Fruit fly (Drosophila melanogaster): ENCODE measurements around the gene Mgat4a.

Gene Mgat4a

DNA sequence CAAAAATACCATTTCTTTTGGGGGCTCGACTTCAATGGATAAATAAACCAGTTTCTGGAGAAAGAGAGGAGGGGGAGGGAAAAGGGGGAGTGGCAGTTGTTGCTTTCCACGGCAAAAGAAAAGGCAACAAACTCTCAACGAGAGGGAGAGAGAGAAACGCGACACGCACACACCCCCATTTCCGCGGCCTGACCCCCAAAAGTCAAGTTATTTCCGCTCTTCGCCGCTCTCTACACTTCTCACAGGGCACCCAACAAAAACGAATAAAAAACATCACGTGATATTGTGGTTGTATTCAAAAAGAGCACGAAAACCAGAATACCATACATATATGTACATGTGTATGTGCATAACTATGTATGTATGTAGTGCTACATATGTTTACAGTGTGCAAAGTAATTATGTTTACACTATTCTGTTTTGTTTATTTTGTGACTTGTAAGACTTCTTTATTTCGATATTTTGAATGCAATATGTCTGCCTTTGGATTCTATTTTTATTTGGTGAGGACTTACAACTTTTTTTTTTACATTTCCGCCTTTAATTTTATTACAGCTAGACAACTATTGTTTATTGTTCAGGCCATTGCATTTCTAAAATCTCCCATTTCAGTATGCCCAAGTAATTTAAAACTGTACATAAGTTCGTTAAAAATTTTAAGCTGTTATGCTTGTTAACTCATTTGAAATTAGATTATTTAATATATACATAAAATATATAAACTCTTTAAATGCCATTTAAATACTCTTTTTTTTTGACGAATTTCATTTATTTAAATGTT lies 19.4 kb downstream of the Mgat4a start (continued):
- TF ChIP-seq Hr83 (GFP tag; optimal IDR thresholded peaks at IDR 0.05; ENCODE audit: poor library complexity, severe bottlenecking) (peak; percentile 66), br (GFP tag; optimal IDR thresholded peaks at IDR 0.05) (no peak), Sp1 (GFP tag; optimal IDR thresholded peaks at IDR 0.05) (peak; percentile 65)

DNA sequence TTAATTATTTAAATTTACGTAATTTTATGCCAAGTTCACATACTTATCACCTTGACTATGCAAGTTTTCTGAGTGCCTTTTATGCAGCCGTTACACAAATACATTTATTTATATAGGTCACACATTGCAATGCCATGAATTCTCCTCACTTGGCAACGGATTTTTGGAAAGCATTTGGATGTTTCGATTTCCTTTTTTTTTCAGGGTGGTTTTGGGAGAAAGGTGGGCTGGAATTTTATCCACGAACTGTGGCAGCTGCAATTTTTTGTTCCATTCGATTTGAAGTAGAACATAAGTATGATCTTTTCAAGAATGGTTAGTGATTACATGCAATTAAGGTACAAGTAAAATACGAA lies 20.0 kb downstream of the Mgat4a start:
- TF ChIP-seq woc (GFP tag; optimal IDR thresholded peaks at IDR 0.05) (no peak), foxo (GFP tag; optimal IDR thresholded peaks at IDR 0.05) (no peak), Mio (GFP tag; optimal IDR thresholded peaks at IDR 0.05) (no peak), dl (GFP tag; optimal IDR thresholded peaks at IDR 0.05; ENCODE audit: insufficient read depth in 1 of 2, partially characterized antibody in 2 of 2) (no peak), Jra (GFP tag; optimal IDR thresholded peaks at IDR 0.05) (no peak), Hnf4 (GFP tag; optimal IDR thresholded peaks at IDR 0.05) (no peak), dmrt93B (GFP tag; optimal IDR thresholded peaks at IDR 0.05) (no peak), Vsx2 (GFP tag; optimal IDR thresholded peaks at IDR 0.05; ENCODE audit: partially characterized antibody) (no peak), Hr83 (GFP tag; optimal IDR thresholded peaks at IDR 0.05; ENCODE audit: poor library complexity, severe bottlenecking) (no peak), Rel (GFP tag; optimal IDR thresholded peaks at IDR 0.05) (no peak), Rel (tag; optimal IDR thresholded peaks at IDR 0.05) (no peak), fru (GFP tag; optimal IDR thresholded peaks at IDR 0.05) (no peak)

DNA sequence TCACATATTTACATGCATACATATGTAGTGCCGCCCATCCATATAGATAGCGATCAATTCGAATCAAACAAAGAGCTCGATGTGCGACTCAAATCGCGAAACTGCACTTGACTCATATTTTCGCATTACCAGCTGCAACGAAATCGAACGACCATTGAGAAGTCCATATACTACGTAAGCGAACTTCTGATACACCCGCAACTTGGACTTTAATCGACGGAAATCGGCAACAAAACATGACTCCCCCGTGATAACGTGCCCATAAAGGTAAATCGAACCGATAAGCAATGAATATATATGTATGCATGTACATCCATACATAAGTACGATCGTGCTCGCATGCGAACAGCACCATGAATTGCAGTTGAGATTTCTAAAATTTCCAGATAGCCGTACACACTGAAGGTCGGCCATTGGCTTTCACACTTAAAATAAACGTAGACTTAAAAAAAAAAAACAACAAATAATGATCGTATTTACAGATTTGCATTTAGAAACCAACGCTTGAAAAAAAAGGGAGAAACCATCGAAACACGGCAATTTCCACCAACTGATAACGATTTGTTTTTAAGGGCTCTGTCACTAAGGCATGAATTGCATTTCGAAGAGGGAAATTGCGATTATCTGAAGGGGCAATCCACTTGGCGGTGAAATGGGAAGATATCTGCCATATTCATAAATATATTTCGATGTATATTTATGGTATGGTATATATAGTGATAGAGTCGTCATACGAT lies 21.0 kb downstream of the Mgat4a start:
- TF ChIP-seq Rel (GFP tag; optimal IDR thresholded peaks at IDR 0.05) (no peak), Rel (tag; optimal IDR thresholded peaks at IDR 0.05) (peak; percentile 29), Hnf4 (GFP tag; optimal IDR thresholded peaks at IDR 0.05) (peak; percentile 71), Hr78 (GFP tag; optimal IDR thresholded peaks at IDR 0.05) (no peak)

DNA sequence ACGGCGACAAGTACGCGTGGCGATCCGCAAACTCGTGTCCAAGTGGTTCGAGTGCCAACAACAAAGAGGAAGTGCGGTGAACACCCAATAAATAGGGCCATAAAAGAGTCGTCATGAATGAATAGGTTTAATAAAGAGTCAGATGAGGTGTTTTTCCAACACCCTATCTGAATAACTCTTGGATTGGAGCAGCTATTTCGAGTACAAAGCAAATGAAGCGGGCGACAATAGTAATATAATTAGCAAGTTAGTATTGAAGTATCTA lies 21.5 kb downstream of the Mgat4a start:
- TF ChIP-seq Dif (GFP tag; optimal IDR thresholded peaks at IDR 0.05; ENCODE audit: partially characterized antibody) = no peak
- TF ChIP-seq HLH106 (tag; optimal IDR thresholded peaks at IDR 0.05) = no peak
- no peak for TF ChIP-seq OdsH (GFP tag; optimal IDR thresholded peaks at IDR 0.05)
- no peak for TF ChIP-seq foxo (GFP tag; optimal IDR thresholded peaks at IDR 0.05)
- peak; percentile 11 for TF ChIP-seq Sp1 (GFP tag; optimal IDR thresholded peaks at IDR 0.05)
- no peak for TF ChIP-seq Jra (GFP tag; optimal IDR thresholded peaks at IDR 0.05)
- TF ChIP-seq sage (GFP tag; optimal IDR thresholded peaks at IDR 0.05) = no peak
- TF ChIP-seq Rel (GFP tag; optimal IDR thresholded peaks at IDR 0.05) = no peak
- peak; percentile 0 for TF ChIP-seq Rel (tag; optimal IDR thresholded peaks at IDR 0.05)
- TF ChIP-seq h (GFP tag; optimal IDR thresholded peaks at IDR 0.05) = peak; percentile 73
- no peak for TF ChIP-seq sv (GFP tag; optimal IDR thresholded peaks at IDR 0.05)

DNA sequence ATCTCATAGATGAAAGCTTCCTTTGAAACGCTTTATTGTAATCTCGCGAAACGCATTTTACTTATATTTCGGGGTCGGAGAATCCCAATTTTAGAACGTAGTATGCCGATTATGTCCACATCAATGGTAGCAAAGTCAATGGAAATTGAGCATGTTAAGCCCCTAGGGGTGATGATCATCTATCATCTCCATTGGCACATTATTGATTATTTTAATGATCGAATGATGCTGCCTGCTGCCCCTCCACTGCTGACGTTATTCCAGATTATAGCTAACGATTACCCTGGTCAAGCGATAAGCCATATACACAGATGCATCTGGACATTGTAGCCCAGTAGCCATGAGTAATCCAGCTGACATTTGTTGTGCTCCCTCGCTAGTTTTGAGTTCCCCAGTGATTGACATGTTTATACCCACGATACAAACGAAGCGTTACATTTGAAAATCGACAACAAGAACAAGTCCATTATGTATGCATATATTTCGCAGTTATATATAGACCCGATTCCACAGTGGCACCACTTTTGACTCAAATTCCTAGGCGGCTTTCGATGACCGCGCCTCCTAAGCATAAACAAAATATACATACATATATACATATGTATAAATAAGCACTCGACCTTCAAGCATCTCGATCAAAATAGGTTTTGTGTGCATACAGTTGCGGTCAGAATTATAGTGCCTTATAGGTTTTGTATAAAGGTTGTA lies 22.6 kb downstream of the Mgat4a start:
- TF ChIP-seq Hr83 (GFP tag; optimal IDR thresholded peaks at IDR 0.05; ENCODE audit: poor library complexity, severe bottlenecking) = no peak
- no peak for TF ChIP-seq jim (GFP tag; optimal IDR thresholded peaks at IDR 0.05)
- no peak for TF ChIP-seq Rel (GFP tag; optimal IDR thresholded peaks at IDR 0.05)
- TF ChIP-seq Rel (tag; optimal IDR thresholded peaks at IDR 0.05) = peak; percentile 57

DNA sequence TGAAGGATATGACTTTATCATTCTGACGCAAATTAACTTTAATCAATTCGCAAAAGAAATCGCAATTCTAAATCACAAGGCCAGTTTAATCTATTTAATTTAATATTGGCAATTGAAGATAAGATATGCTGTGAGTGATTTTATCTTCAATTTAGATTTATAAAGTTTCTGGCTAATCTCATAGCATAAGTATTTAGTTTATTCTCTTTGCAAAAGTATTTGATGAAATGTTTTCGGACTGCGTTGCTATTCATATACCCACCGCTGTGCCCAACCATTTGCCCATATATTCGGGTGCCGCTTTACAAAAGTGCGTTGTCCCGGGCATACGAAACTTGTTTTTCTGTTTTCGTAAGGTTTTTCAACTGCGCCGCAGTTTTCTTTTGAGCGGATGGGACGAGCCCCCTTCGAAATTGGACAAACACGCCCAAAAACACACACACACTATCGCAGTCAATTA lies 23.2 kb downstream of the Mgat4a start:
- TF ChIP-seq Rel (GFP tag; optimal IDR thresholded peaks at IDR 0.05) = no peak
- TF ChIP-seq Rel (tag; optimal IDR thresholded peaks at IDR 0.05) = no peak
- peak; percentile 48 for TF ChIP-seq brk (GFP tag; optimal IDR thresholded peaks at IDR 0.05)
- TF ChIP-seq Mio (GFP tag; optimal IDR thresholded peaks at IDR 0.05) = no peak
- no peak for TF ChIP-seq Hr78 (GFP tag; optimal IDR thresholded peaks at IDR 0.05)
- no peak for TF ChIP-seq jim (GFP tag; optimal IDR thresholded peaks at IDR 0.05)
- peak; percentile 75 for TF ChIP-seq h (GFP tag; optimal IDR thresholded peaks at IDR 0.05)
- no peak for TF ChIP-seq dsf (GFP tag; optimal IDR thresholded peaks at IDR 0.05; ENCODE audit: borderline replicate concordance)
- peak; percentile 68 for TF ChIP-seq rgr (GFP tag; optimal IDR thresholded peaks at IDR 0.05)
- no peak for TF ChIP-seq Dif (GFP tag; optimal IDR thresholded peaks at IDR 0.05; ENCODE audit: partially characterized antibody)
- peak; percentile 75 for TF ChIP-seq fru (GFP tag; optimal IDR thresholded peaks at IDR 0.05)
- TF ChIP-seq CG9705 (GFP tag; optimal IDR thresholded peaks at IDR 0.05) = peak; percentile 27
- TF ChIP-seq Dfd (GFP tag; optimal IDR thresholded peaks at IDR 0.05) = peak; percentile 48
- TF ChIP-seq ey (GFP tag; optimal IDR thresholded peaks at IDR 0.05) = peak; percentile 70
- TF ChIP-seq br (GFP tag; optimal IDR thresholded peaks at IDR 0.05) = peak; percentile 67
- TF ChIP-seq sv (GFP tag; optimal IDR thresholded peaks at IDR 0.05) = peak; percentile 96
- TF ChIP-seq CG32264 (GFP tag; optimal IDR thresholded peaks at IDR 0.05) = no peak
- no peak for TF ChIP-seq tai (GFP tag; optimal IDR thresholded peaks at IDR 0.05)
- TF ChIP-seq GATAd (GFP tag; optimal IDR thresholded peaks at IDR 0.05) = no peak
- TF ChIP-seq Jra (GFP tag; optimal IDR thresholded peaks at IDR 0.05) = no peak
- no peak for TF ChIP-seq usp (GFP tag; optimal IDR thresholded peaks at IDR 0.05)
- no peak for TF ChIP-seq Vsx2 (GFP tag; optimal IDR thresholded peaks at IDR 0.05; ENCODE audit: partially characterized antibody)
- TF ChIP-seq HLH106 (tag; optimal IDR thresholded peaks at IDR 0.05) = peak; percentile 73
- TF ChIP-seq Hr83 (GFP tag; optimal IDR thresholded peaks at IDR 0.05; ENCODE audit: poor library complexity, severe bottlenecking) = no peak
- peak in 1 of 2 experiments; percentile 63 for TF ChIP-seq foxo (GFP tag; optimal IDR thresholded peaks at IDR 0.05)
- TF ChIP-seq CrebA (GFP tag; optimal IDR thresholded peaks at IDR 0.05; ENCODE audit: borderline replicate concordance) = no peak
